Worm (Caenorhabditis elegans) whole organism, L1 larva: ENCODE results near the gene tag-77.

Experiments used
- C16A3.4 ChIP-seq: fragments of 150-350 bp; optimal IDR thresholded peaks from 2 replicates; lab custom pipeline; 2014; ENCODE audit warnings: missing biosample characterization, missing genetic modification characterization
- F16B12.6 ChIP-seq: fragments of 150-350 bp; optimal IDR thresholded peaks from 2 replicates; lab custom pipeline; 2014; ENCODE audit warnings: missing biosample characterization, missing genetic modification characterization
- aha-1 ChIP-seq: fragments of 150-350 bp; optimal IDR thresholded peaks from 2 replicates; lab custom pipeline; 2014; ENCODE audit warnings: missing biosample characterization, missing genetic modification characterization
- ama-1 ChIP-seq: fragments of 150-350 bp; optimal IDR thresholded peaks from 2 replicates; lab custom pipeline; 2014
- ceh-63 ChIP-seq: fragments of 200-800 bp; sonication (Bioruptor generic); optimal IDR thresholded peaks from 2 replicates; lab custom pipeline; 2018; ENCODE audit warnings: mild to moderate bottlenecking, missing genetic modification characterization, missing compliant biosample characterization
- ceh-82 ChIP-seq, 3 experiments: fragments of 150-350 bp in 1 of 3; sonication (generic microtip) in 2 of 3; optimal IDR thresholded peaks; 2 replicates each; lab custom pipeline; 2014 to 2017; ENCODE audit warnings: missing biosample characterization in 3 of 3, missing genetic modification characterization in 3 of 3
- efl-1 ChIP-seq, 4 experiments: fragments of 150-350 bp; optimal IDR thresholded peaks in 3 of 4; peaks in 1 of 4; 1 replicate in 1 of 4; 2 replicates in 3 of 4; lab custom pipeline; 2014; ENCODE audit warnings: missing biosample characterization in 2 of 4, missing genetic modification characterization in 2 of 4, missing genetic modification reagents in 2 of 4
- efl-3 ChIP-seq: fragments of 200-800 bp; sonication (Bioruptor generic); optimal IDR thresholded peaks from 2 replicates; lab custom pipeline; 2018; ENCODE audit warnings: mild to moderate bottlenecking, missing genetic modification characterization, missing compliant biosample characterization
- egl-13 ChIP-seq: sonication (generic microtip); optimal IDR thresholded peaks from 2 replicates; lab custom pipeline; 2016; ENCODE audit warnings: missing genotype, missing genetic modification reagents, missing genetic modification characterization, missing compliant biosample characterization
- egl-27 ChIP-seq, 2 experiments: fragments of 150-350 bp in 1 of 2; sonication (generic microtip); optimal IDR thresholded peaks; 3 replicates each; lab custom pipeline; 2017 to 2018; ENCODE audit warnings: missing biosample characterization in 2 of 2, missing genetic modification characterization in 2 of 2, missing genetic modification reagents in 2 of 2
- elt-2 ChIP-seq: sonication (generic microtip); optimal IDR thresholded peaks from 2 replicates; lab custom pipeline; 2016; ENCODE audit warnings: missing genetic modification characterization, mild to moderate bottlenecking, inconsistent platforms, missing compliant biosample characterization, missing genetic modification reagents
- elt-3 ChIP-seq, 6 experiments: fragments of 150-350 bp in 1 of 6; sonication (generic microtip); optimal IDR thresholded peaks; 2 replicates each; lab custom pipeline; 2017 to 2018; ENCODE audit warnings: missing biosample characterization in 6 of 6, missing genetic modification characterization in 6 of 6, inconsistent platforms in 1 of 6
- fos-1 ChIP-seq: fragments of 150-350 bp; optimal IDR thresholded peaks from 2 replicates; lab custom pipeline; 2014; ENCODE audit warnings: missing biosample characterization, missing genetic modification characterization
- hlh-17 ChIP-seq: fragments of 200-800 bp; sonication (Bioruptor generic); optimal IDR thresholded peaks from 2 replicates; lab custom pipeline; 2018; ENCODE audit warnings: missing genetic modification characterization, mild to moderate bottlenecking, missing compliant biosample characterization, moderate library complexity, borderline replicate concordance
- isw-1 ChIP-seq: fragments of 200-800 bp; sonication (Bioruptor generic); IDR thresholded peaks from 2 replicates; pipeline ENCODE4 v1.3.6; 2022; ENCODE audit warnings: missing genetic modification characterization, missing compliant biosample characterization
- lir-3 ChIP-seq: sonication (generic microtip); optimal IDR thresholded peaks from 2 replicates; lab custom pipeline; 2016; ENCODE audit warnings: mild to moderate bottlenecking, missing genetic modification characterization, moderate library complexity, missing compliant biosample characterization; ENCODE audit not compliant: poor library complexity
- lsy-2 ChIP-seq, 2 experiments: fragments of 150-350 bp; optimal IDR thresholded peaks; 2 replicates each; lab custom pipeline; 2014; ENCODE audit warnings: missing biosample characterization in 2 of 2, missing genetic modification characterization in 2 of 2
- mdl-1 ChIP-seq, 2 experiments: fragments of 150-350 bp; optimal IDR thresholded peaks; 2 replicates each; lab custom pipeline; 2014 to 2017; ENCODE audit warnings: missing biosample characterization in 2 of 2, missing genetic modification characterization in 2 of 2, inconsistent platforms in 1 of 2
- mef-2 ChIP-seq: fragments of 150-350 bp; optimal IDR thresholded peaks from 2 replicates; lab custom pipeline; 2014; ENCODE audit warnings: missing biosample characterization, missing genetic modification characterization
- nhr-11 ChIP-seq: fragments of 150-350 bp; optimal IDR thresholded peaks from 2 replicates; lab custom pipeline; 2014; ENCODE audit warnings: missing biosample characterization, missing genetic modification characterization
- nhr-19 ChIP-seq: fragments of 200-800 bp; sonication (Bioruptor generic); conservative IDR thresholded peaks from 2 replicates; pipeline ENCODE4 v1.3.6; 2022; ENCODE audit warnings: missing genetic modification characterization, missing compliant biosample characterization
- nhr-28 ChIP-seq: fragments of 150-350 bp; optimal IDR thresholded peaks from 2 replicates; lab custom pipeline; 2014; ENCODE audit warnings: missing biosample characterization, missing genetic modification characterization
- nhr-47 ChIP-seq: sonication (generic microtip); optimal IDR thresholded peaks from 2 replicates; lab custom pipeline; 2016; ENCODE audit warnings: mild to moderate bottlenecking, missing genetic modification characterization, moderate library complexity, missing compliant biosample characterization
- nhr-85 ChIP-seq: sonication (generic microtip); peaks from one replicate; lab custom pipeline; 2016; ENCODE audit warnings: missing genetic modification characterization, inconsistent platforms, missing compliant biosample characterization
- nhr-90 ChIP-seq: sonication (generic microtip); optimal IDR thresholded peaks from 2 replicates; lab custom pipeline; 2016; ENCODE audit warnings: mild to moderate bottlenecking, missing genetic modification characterization, missing compliant biosample characterization; ENCODE audit not compliant: poor library complexity
- rnt-1 ChIP-seq: sonication (generic microtip); optimal IDR thresholded peaks from 2 replicates; lab custom pipeline; 2016; ENCODE audit warnings: mild to moderate bottlenecking, missing genetic modification characterization, moderate library complexity, missing compliant biosample characterization
- snpc-4 ChIP-seq: fragments of 150-350 bp; optimal IDR thresholded peaks from 2 replicates; lab custom pipeline; 2014; ENCODE audit warnings: missing biosample characterization, missing genetic modification characterization
- snu-23 ChIP-seq: sonication (generic microtip); optimal IDR thresholded peaks from 2 replicates; lab custom pipeline; 2016; ENCODE audit warnings: missing genetic modification characterization, missing compliant biosample characterization
- sox-4 ChIP-seq: sonication (generic microtip); optimal IDR thresholded peaks from 2 replicates; lab custom pipeline; 2016; ENCODE audit warnings: missing genetic modification characterization, missing compliant biosample characterization
- tlp-1 ChIP-seq: fragments of 150-350 bp; optimal IDR thresholded peaks from 2 replicates; lab custom pipeline; 2014; ENCODE audit warnings: missing biosample characterization, missing genetic modification characterization
- unc-130 ChIP-seq: fragments of 150-350 bp; optimal IDR thresholded peaks from 2 replicates; lab custom pipeline; 2017; ENCODE audit warnings: missing biosample characterization, missing genetic modification characterization, inconsistent platforms
- unc-62 ChIP-seq: fragments of 150-350 bp; optimal IDR thresholded peaks from 2 replicates; lab custom pipeline; 2014; ENCODE audit warnings: missing biosample characterization, missing genetic modification reagents, missing genetic modification characterization
- unc-86 ChIP-seq: sonication (generic microtip); optimal IDR thresholded peaks from 2 replicates; lab custom pipeline; 2016; ENCODE audit warnings: missing genetic modification characterization, missing compliant biosample characterization
- ztf-11 ChIP-seq, 2 experiments: sonication (generic microtip); optimal IDR thresholded peaks; 2 replicates each; lab custom pipeline; 2016 to 2017; ENCODE audit warnings: missing genetic modification characterization in 2 of 2, missing biosample characterization in 1 of 2, missing compliant biosample characterization in 1 of 2

Gene tag-77

DNA sequence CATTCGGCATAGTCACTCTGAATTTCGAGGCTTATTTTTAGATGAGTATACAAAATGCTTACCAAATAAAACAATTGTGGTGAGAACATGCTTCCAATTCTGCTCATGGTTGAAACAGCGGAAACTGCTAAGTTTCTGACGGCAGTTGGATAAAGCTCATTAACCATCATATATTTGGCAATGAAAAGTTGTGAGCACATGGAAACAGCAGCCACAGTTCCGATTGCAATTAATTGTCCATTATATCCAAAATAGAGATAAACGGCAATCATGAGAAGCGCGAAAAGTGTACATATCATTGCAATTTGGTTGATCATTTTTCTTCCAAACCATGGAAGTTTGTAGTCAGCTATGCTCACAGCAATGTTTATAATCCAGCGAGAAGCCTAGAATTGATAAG lies 49.2 kb downstream of the tag-77 start:
- no peak for TF ChIP-seq nhr-28 (tag; lab: Kevin White, UChicago)
- no peak for TF ChIP-seq lir-3 (tag; lab: Kevin White, UChicago)
- TF ChIP-seq ama-1 (lab: Kevin White, UChicago): no peak
- no peak for TF ChIP-seq efl-1 (optimal IDR thresholded peaks at IDR 0.05; lab: Kevin White, UChicago)
- TF ChIP-seq efl-1 (GFP tag; optimal IDR thresholded peaks at IDR 0.05 in 1 of 2; lab: Kevin White, UChicago): peak in 1 of 2 experiments; percentile 7
- no peak for TF ChIP-seq nhr-19
- no peak for TF ChIP-seq hlh-17 (GFP tag; lab: Kevin White, UChicago)

DNA sequence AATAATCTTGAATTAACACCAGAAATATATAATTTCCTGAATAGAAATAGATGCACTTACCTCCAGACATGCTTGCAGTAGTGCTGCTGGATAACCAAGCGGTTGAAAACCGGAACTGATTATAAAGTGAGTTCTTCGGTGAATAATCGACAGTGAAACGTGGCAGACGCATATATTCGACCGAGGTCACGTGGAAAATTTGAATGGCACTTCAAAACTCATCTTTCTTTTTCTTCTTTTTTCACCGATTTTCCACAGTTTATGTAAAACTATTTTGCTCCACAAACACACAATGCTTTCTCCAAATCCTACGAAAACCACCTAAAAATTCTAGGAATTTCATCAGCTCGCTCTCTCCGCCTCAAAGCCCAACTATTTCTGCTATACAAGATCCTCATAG lies 50.1 kb downstream of the tag-77 start, which contains the start of gene ant-1.4:
TSS of gene ant-1.4 (minus strand) at position 101 of the 400 bp plus-strand sequence.
- TF ChIP-seq nhr-11 (no peak), nhr-47 (tag; lab: Kevin White, UChicago) (no peak), mdl-1 (tag; optimal IDR thresholded peaks at IDR 0.05; lab: Kevin White, UChicago) (no peak), efl-3 (GFP tag; lab: Kevin White, UChicago) (no peak), lsy-2 (tag; optimal IDR thresholded peaks at IDR 0.05; lab: Kevin White, UChicago) (no peak), snpc-4 (tag; lab: Kevin White, UChicago) (no peak), snu-23 (no peak), elt-3 (tag; optimal IDR thresholded peaks at IDR 0.05; lab: Kevin White, UChicago) (no peak), egl-27 (tag; optimal IDR thresholded peaks at IDR 0.05; lab: Kevin White, UChicago) (no peak)

DNA sequence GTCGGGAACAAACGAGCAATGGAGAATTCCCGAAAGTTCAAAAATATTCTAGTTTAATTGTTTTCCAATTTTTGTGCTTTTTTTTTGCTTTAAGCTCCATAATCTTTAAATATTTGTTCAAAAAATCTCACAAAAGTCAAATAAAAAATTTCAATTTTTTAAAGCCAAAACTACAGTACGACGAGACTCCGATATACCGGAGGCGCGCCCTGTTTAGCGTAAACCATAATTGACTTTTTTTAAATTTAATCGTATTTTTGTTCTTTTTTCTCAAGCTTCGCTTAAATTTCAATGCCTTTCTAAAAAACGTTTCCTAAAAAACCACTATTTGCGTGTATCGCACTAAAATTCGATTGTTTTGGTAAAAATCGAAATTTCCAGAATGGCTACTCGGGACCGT lies 53.4 kb downstream of the tag-77 start, which contains the start of gene syx-4:
TSS of gene syx-4 (plus strand) at position 382 of the 400 bp plus-strand sequence.
- TF ChIP-seq mdl-1 (tag; optimal IDR thresholded peaks at IDR 0.05; lab: Kevin White, UChicago): no peak
- no peak for TF ChIP-seq unc-86 (tag; lab: Kevin White, UChicago)
- TF ChIP-seq F16B12.6 (tag; lab: Kevin White, UChicago): no peak
- TF ChIP-seq ceh-63: no peak
- TF ChIP-seq unc-62 (GFP tag; lab: Kevin White, UChicago): no peak
- no peak for TF ChIP-seq egl-13 (tag; lab: Kevin White, UChicago)
- TF ChIP-seq nhr-85 (tag; lab: Kevin White, UChicago): no peak
- no peak for TF ChIP-seq mef-2 (tag; lab: Kevin White, UChicago)
- TF ChIP-seq elt-2: no peak
- no peak for TF ChIP-seq sox-4 (tag; lab: Kevin White, UChicago)
- no peak for TF ChIP-seq fos-1 (tag; lab: Kevin White, UChicago)
- no peak for TF ChIP-seq ceh-82 (tag; optimal IDR thresholded peaks at IDR 0.05; lab: Kevin White, UChicago)
- no peak for TF ChIP-seq ztf-11 (tag; optimal IDR thresholded peaks at IDR 0.05; lab: Kevin White, UChicago)
- TF ChIP-seq rnt-1 (tag; lab: Kevin White, UChicago): no peak
- no peak for TF ChIP-seq unc-130 (tag; lab: Kevin White, UChicago)
- TF ChIP-seq efl-1 (optimal IDR thresholded peaks at IDR 0.05; lab: Kevin White, UChicago): no peak
- TF ChIP-seq efl-1 (GFP tag; optimal IDR thresholded peaks at IDR 0.05 in 1 of 2; lab: Kevin White, UChicago): no peak
- TF ChIP-seq C16A3.4 (tag; lab: Kevin White, UChicago): no peak
- no peak for TF ChIP-seq nhr-90 (tag; lab: Kevin White, UChicago)
- no peak for TF ChIP-seq aha-1 (tag; lab: Kevin White, UChicago)
- no peak for TF ChIP-seq efl-3 (GFP tag; lab: Kevin White, UChicago)

DNA sequence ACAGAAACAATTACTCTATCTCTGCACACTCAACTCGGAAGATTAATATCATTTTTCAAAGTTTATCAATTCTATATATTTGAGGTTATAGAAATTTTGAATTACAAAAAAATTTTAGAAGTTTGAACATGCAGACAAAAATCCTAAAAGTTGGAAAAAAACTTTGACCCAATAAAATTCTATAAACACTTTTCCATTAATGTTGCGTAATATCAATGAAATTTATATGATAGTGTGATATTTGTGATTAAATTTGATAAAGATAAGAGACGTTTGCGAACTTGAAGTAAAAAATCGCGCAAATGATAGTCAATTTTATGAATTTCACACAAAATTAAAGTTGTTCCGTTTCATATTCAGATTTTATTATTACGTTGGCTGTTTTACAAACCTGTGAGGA lies 56.3 kb downstream of the tag-77 start:
- TF ChIP-seq elt-2: peak; percentile 46
- TF ChIP-seq tlp-1 (tag; lab: Kevin White, UChicago): peak; percentile 28
- no peak for TF ChIP-seq isw-1 (GFP tag; lab: Robert Waterston, UW)
